Worm (Caenorhabditis elegans): Measurements from ENCODE around the gene pek-1.

The pek-1 gene

DNA sequence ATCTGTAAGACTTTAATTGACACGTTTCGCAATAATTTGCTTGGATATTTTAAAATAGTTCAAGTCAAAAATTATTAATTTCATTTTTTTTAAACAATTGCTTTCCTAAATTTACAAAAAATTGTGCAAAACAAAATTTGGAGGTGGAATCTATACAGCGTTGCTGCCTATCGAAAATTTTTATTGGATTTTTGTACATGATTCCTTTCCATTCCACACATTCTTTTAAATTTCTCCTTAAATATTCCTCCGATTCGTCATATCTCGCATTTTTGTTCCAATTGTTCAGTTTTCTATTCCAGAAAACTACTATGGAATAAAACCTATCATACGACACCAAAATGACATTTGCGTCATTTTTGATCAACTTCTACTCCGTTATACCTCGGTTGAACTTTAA, 46.3 kb downstream of the pek-1 start, which contains the start of gene ttyh-1:
Gene ttyh-1 (plus strand): TSS at position 301 of the 400 bp plus-strand sequence.
- TF ChIP-seq ztf-7 (tag; optimal IDR thresholded peaks at IDR 0.05) (no peak), F26F4.8 (GFP tag; conservative IDR thresholded peaks at IDR 0.05) (no peak), lin-1 (GFP tag; IDR thresholded peaks at IDR 0.05) (no peak), nhr-77 (tag; optimal IDR thresholded peaks at IDR 0.05) (no peak), ceh-62 (tag; optimal IDR thresholded peaks at IDR 0.05) (no peak), D1046.2 (GFP tag; IDR thresholded peaks at IDR 0.05) (no peak), hlh-11 (tag; optimal IDR thresholded peaks at IDR 0.05) (no peak), rbr-2 (tag; optimal IDR thresholded peaks at IDR 0.05) (no peak), pha-4 (GFP tag; IDR thresholded peaks at IDR 0.05) (no peak), pha-4 (tag; optimal IDR thresholded peaks at IDR 0.05) (no peak), nhr-41 (GFP tag; IDR thresholded peaks at IDR 0.05) (no peak), tag-97 (GFP tag; IDR thresholded peaks at IDR 0.05) (no peak), nhr-25 (tag; optimal IDR thresholded peaks at IDR 0.05; ENCODE audit: borderline replicate concordance, insufficient read depth) (no peak)

DNA sequence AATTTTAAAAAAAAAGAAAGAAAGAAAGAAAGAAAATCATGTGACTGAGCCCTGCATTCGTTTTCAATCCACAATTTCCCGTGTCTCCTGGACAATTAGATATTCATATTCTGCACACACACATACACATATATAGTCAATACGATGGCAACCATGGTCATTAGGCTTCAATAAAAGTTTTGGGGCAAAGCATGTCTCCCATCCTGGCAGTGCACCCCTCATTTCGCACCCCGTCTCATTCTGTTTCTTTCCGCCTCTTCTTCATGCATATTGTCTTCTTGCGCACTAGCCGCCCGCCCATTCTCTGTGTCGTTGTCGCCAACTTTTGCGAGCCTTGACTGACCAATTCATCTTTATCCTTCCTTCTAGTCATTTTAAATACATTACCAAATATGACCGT, 47.0 kb downstream of the pek-1 start:
- no peak for TF ChIP-seq ceh-32 (tag; optimal IDR thresholded peaks at IDR 0.05; ENCODE audit: poor library complexity)
- peak; percentile 29; the same call in 1 of the 2 replicates for TF ChIP-seq hmg-1.1 (GFP tag; IDR thresholded peaks at IDR 0.05)
- TF ChIP-seq lim-7 (GFP tag; IDR thresholded peaks at IDR 0.05): no peak
- TF ChIP-seq ZK546.5 (tag; optimal IDR thresholded peaks at IDR 0.05): no peak
- no peak for TF ChIP-seq nhr-10 (tag; optimal IDR thresholded peaks at IDR 0.05)

DNA sequence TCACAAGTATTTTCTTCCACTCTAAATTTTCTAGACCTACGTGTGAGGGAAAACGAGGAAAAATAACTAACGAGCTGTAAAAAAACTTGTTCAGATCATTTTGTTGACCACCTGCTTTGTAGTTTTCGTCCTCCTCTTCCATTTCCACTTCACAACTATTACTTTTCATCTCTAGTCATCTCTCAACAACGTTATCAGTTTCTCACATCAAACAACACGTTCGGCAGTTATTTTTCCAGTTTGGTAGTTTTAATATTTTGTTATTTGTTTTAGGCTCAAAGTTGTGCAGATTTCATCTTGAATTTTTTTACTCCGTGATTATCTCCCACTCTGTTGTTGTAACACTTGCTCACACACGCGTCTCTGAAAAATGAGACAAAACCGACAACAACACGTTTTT, 47.6 kb downstream of the pek-1 start:
- TF ChIP-seq Y105C5A.15 (GFP tag; IDR thresholded peaks at IDR 0.05): no peak
- peak; percentile 20 for TF ChIP-seq dve-1 (tag; optimal IDR thresholded peaks at IDR 0.05; ENCODE audit: insufficient read depth)
- no peak for TF ChIP-seq lir-3 (tag; optimal IDR thresholded peaks at IDR 0.05)
- TF ChIP-seq lim-7 (GFP tag; IDR thresholded peaks at IDR 0.05): no peak
- no peak for TF ChIP-seq ceh-28 (tag; optimal IDR thresholded peaks at IDR 0.05)
- no peak for TF ChIP-seq pha-4 (GFP tag; IDR thresholded peaks at IDR 0.05)
- TF ChIP-seq pha-4 (tag; optimal IDR thresholded peaks at IDR 0.05): no peak
- peak; percentile 73 for TF ChIP-seq nhr-28 (tag; optimal IDR thresholded peaks at IDR 0.05)
- TF ChIP-seq F44E2.7 (GFP tag; IDR thresholded peaks at IDR 0.05): no peak
- TF ChIP-seq R02D3.7 (tag; optimal IDR thresholded peaks at IDR 0.05): no peak
- TF ChIP-seq lin-38 (GFP tag; IDR thresholded peaks at IDR 0.05): no peak
- no peak for TF ChIP-seq set-16 (GFP tag; IDR thresholded peaks at IDR 0.05)
- no peak for TF ChIP-seq ceh-32 (tag; optimal IDR thresholded peaks at IDR 0.05; ENCODE audit: poor library complexity)
- TF ChIP-seq daf-16 (GFP tag; optimal IDR thresholded peaks at IDR 0.05): peak in 1 of 2 experiments; percentile 88
- peak; percentile 60 for TF ChIP-seq daf-16 (tag; optimal IDR thresholded peaks at IDR 0.05)
- no peak for TF ChIP-seq Y48G9A.11 (GFP tag; IDR thresholded peaks at IDR 0.05)
- TF ChIP-seq snpc-1.2 (GFP tag; IDR thresholded peaks at IDR 0.05): no peak
- TF ChIP-seq dmd-9 (GFP tag; IDR thresholded peaks at IDR 0.05): no peak
- no peak for TF ChIP-seq daf-8 (GFP tag; IDR thresholded peaks at IDR 0.05)
- TF ChIP-seq ceh-20 (GFP tag; IDR thresholded peaks at IDR 0.05): no peak
- peak; percentile 49 for TF ChIP-seq aha-1 (tag)
- TF ChIP-seq ceh-82 (tag; optimal IDR thresholded peaks at IDR 0.05): no peak
- peak; percentile 11; the same call in 1 of the 2 replicates for TF ChIP-seq dmd-6 (GFP tag; IDR thresholded peaks at IDR 0.05)
- no peak for TF ChIP-seq ztf-11 (tag; optimal IDR thresholded peaks at IDR 0.05)
- no peak for TF ChIP-seq ZK337.2 (GFP tag; IDR thresholded peaks at IDR 0.05)
- no peak for TF ChIP-seq mxl-3 (GFP tag; optimal IDR thresholded peaks at IDR 0.05)
